Fruit fly (Drosophila melanogaster) whole organism, wandering third instar larva: ENCODE data around the gene unc-13-4A.
A peak's percentile ranks its signal among the peaks of the same experiment; 100 is the strongest.

Experiments
- Abd-B ChIP-seq: fragments of >200 bp; optimal IDR thresholded peaks from 2 replicates; lab custom pipeline; 2017; ENCODE audit warnings: missing biosample characterization, missing genetic modification characterization
- CG32264 ChIP-seq: fragments of 200-800 bp; sonication (Bioruptor generic); optimal IDR thresholded peaks from 2 replicates; lab custom pipeline; 2016; ENCODE audit warnings: missing biosample characterization, missing genetic modification characterization
- Dif ChIP-seq: fragments of 200-275, 200-300 bp; sonication (Bioruptor generic); optimal IDR thresholded peaks from 2 replicates; lab custom pipeline; 2018; ENCODE audit warnings: missing biosample characterization, missing genetic modification characterization; ENCODE audit not compliant: partially characterized antibody
- Hr83 ChIP-seq: fragments of 200-300 bp; sonication (Bioruptor generic); optimal IDR thresholded peaks from 2 replicates; lab custom pipeline; 2016; ENCODE audit warnings: missing biosample characterization, mild to moderate bottlenecking, missing genetic modification characterization, moderate library complexity; ENCODE audit not compliant: poor library complexity, severe bottlenecking
- Mio ChIP-seq: sonication (Bioruptor generic); optimal IDR thresholded peaks from 2 replicates; lab custom pipeline; 2016; ENCODE audit warnings: missing biosample characterization, missing genetic modification characterization
- OdsH ChIP-seq: fragments of 200-800 bp; sonication (Bioruptor generic); optimal IDR thresholded peaks from 2 replicates; lab custom pipeline; 2016; ENCODE audit warnings: missing biosample characterization, mild to moderate bottlenecking, missing genetic modification characterization
- Vsx2 ChIP-seq: fragments of 200-300, 225-300 bp; sonication (Bioruptor generic); optimal IDR thresholded peaks from 2 replicates; lab custom pipeline; 2018; ENCODE audit warnings: missing biosample characterization, missing genetic modification characterization; ENCODE audit not compliant: partially characterized antibody
- fru ChIP-seq: fragments of 200-800 bp; sonication (Bioruptor generic); optimal IDR thresholded peaks from 3 replicates; lab custom pipeline; 2016; ENCODE audit warnings: missing biosample characterization, mild to moderate bottlenecking, missing genetic modification characterization
- jim ChIP-seq: fragments of 175-275, 200-325 bp; sonication (Bioruptor generic); optimal IDR thresholded peaks from 2 replicates; lab custom pipeline; 2016; ENCODE audit warnings: missing biosample characterization, mild to moderate bottlenecking, missing genetic modification characterization
- lola ChIP-seq: fragments of >200 bp; optimal IDR thresholded peaks from 2 replicates; lab custom pipeline; 2017; ENCODE audit warnings: missing biosample characterization, missing genetic modification characterization
- pan ChIP-seq: fragments of >200 bp; optimal IDR thresholded peaks from 2 replicates; lab custom pipeline; 2017
- psq ChIP-seq: fragments of 200-800 bp; sonication (Bioruptor generic); optimal IDR thresholded peaks from 3 replicates; lab custom pipeline; 2017; ENCODE audit warnings: missing biosample characterization, mild to moderate bottlenecking, missing genetic modification characterization, moderate library complexity
- rgr ChIP-seq: fragments of 200-800 bp; sonication (Bioruptor generic); optimal IDR thresholded peaks from 3 replicates; lab custom pipeline; 2016; ENCODE audit warnings: missing biosample characterization, mild to moderate bottlenecking, missing genetic modification characterization
- usp ChIP-seq: fragments of >200 bp; optimal IDR thresholded peaks from 2 replicates; lab custom pipeline; 2017; ENCODE audit warnings: missing biosample characterization, missing genetic modification characterization

DNA sequence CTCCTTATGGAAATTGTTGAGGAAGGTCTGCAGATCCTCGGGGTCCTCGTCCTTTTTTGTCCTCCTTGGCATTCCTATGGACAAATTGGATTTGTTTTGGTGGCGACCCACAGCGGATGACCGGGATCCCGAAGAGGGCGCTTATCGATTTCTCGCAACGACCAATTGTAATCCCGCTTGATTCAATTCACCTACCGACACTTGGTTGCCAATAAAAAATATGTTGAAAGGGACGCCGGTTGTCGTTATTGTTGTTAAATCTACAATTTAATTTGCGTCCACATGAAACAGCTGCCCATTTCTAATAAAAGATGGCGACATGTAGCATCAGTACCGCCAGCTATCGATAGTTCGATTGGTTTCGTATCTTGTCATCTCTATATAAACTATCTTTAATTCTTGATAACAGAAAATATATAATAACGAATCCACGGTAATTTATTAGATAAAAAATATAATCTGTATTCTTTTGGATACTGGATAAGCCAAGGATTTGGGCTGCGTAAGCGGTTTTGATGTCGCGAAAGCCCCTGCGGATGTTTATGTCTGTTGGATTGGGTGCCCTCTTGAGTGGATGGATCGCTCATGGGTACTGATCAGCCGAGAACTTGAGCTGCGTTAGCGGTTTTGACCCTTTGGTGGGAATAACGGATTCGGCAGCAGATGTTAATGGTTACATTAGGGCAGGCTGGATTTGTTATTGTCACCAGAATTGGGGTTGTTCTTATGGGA, 43.9 kb upstream of the unc-13-4A start, which contains the start of gene CTCF:
- TF ChIP-seq psq (GFP tag; lab: Kevin White, UChicago) (peak; percentile 21), jim (GFP tag; lab: Kevin White, UChicago) (no peak), fru (GFP tag; lab: Kevin White, UChicago) (no peak), rgr (peak; percentile 50), lola (GFP tag; lab: Kevin White, UChicago) (no peak), pan (no peak), Abd-B (GFP tag; lab: Kevin White, UChicago) (no peak), Hr83 (GFP tag; lab: Kevin White, UChicago) (no peak), usp (no peak), Vsx2 (GFP tag; lab: Kevin White, UChicago) (no peak), Dif (GFP tag; lab: Kevin White, UChicago) (no peak), OdsH (peak; percentile 37), CG32264 (no peak), Mio (GFP tag; lab: Kevin White, UChicago) (no peak)
